Worm (Caenorhabditis elegans): ENCODE measurements around the gene math-48.

math-48 gene

ce11 chrII:1901981-1902380 is 44.3 kb downstream of the math-48 start, which contains the start of gene math-23:
Gene math-23 (plus strand): TSS chrII:1902281.
- no peak for TF ChIP-seq dpff-1 (tag; optimal IDR thresholded peaks at IDR 0.05)

- TF ChIP-seq F49E8.2 (tag; optimal IDR thresholded peaks at IDR 0.05; ENCODE audit: insufficient read depth) (no peak), egl-44 (GFP tag; IDR thresholded peaks at IDR 0.05) (no peak), ztf-3 (GFP tag; optimal IDR thresholded peaks at IDR 0.05) (no peak), rec-8 (tag; optimal IDR thresholded peaks at IDR 0.05) (no peak), ZK185.1 (tag; optimal IDR thresholded peaks at IDR 0.05; ENCODE audit: poor library complexity, severe bottlenecking) (no peak), attf-6 (GFP tag; IDR thresholded peaks at IDR 0.05) (no peak), ceh-27 (GFP tag; optimal IDR thresholded peaks at IDR 0.05) (no peak), ets-4 (GFP tag; optimal IDR thresholded peaks at IDR 0.05) (no peak)
Measured at ce11 chrII:1899934-1900333, 46.4 kb downstream of the math-48 start, which contains the start of gene math-24. Gene math-24 (plus strand): TSS chrII:1900234.

ce11 chrII:1897936-1898335 is 48.4 kb downstream of the math-48 start, which contains the start of gene C46F9.6:
Gene C46F9.6 (plus strand): TSS chrII:1898236.
- TF ChIP-seq fkh-3 (tag; optimal IDR thresholded peaks at IDR 0.05) (no peak), lsl-1 (GFP tag; optimal IDR thresholded peaks at IDR 0.05) (no peak), ztf-18 (tag; optimal IDR thresholded peaks at IDR 0.05) (no peak), Y53G8AR.9 (GFP tag; conservative IDR thresholded peaks at IDR 0.05) (no peak), sptf-2 (GFP tag; optimal IDR thresholded peaks at IDR 0.05) (no peak), ceh-27 (GFP tag; optimal IDR thresholded peaks at IDR 0.05) (no peak), F57A8.1 (GFP tag; optimal IDR thresholded peaks at IDR 0.05) (no peak), lin-54 (GFP tag; optimal IDR thresholded peaks at IDR 0.05) (no peak), F23B12.7 (tag; optimal IDR thresholded peaks at IDR 0.05; ENCODE audit: insufficient read depth) (no peak), dox-1 (GFP tag; IDR thresholded peaks at IDR 0.05) (no peak), attf-6 (GFP tag; IDR thresholded peaks at IDR 0.05) (no peak), F39B2.1 (GFP tag; IDR thresholded peaks at IDR 0.05) (no peak), F49E8.2 (tag; optimal IDR thresholded peaks at IDR 0.05; ENCODE audit: insufficient read depth) (no peak), hmg-20 (GFP tag; IDR thresholded peaks at IDR 0.05) (no peak), hmg-1.2 (GFP tag; IDR thresholded peaks at IDR 0.05) (no peak), nfya-2 (GFP tag; IDR thresholded peaks at IDR 0.05) (no peak), repo-1 (tag; optimal IDR thresholded peaks at IDR 0.05) (no peak), rpc-1 (optimal IDR thresholded peaks at IDR 0.05) (no peak), rpc-1 (tag; optimal IDR thresholded peaks at IDR 0.05) (no peak), K11D2.4 (GFP tag; IDR thresholded peaks at IDR 0.05) (no peak)

- TF ChIP-seq ama-1 (optimal IDR thresholded peaks at IDR 0.05) (no peak), ama-1 (GFP tag; optimal IDR thresholded peaks at IDR 0.05) (no peak), ceh-100 (GFP tag; IDR thresholded peaks at IDR 0.05) (no peak), attf-5 (GFP tag; optimal IDR thresholded peaks at IDR 0.05) (no peak), egl-18 (GFP tag; IDR thresholded peaks at IDR 0.05) (no peak), lsl-1 (GFP tag; optimal IDR thresholded peaks at IDR 0.05) (no peak), rec-8 (tag; optimal IDR thresholded peaks at IDR 0.05) (no peak), ztf-18 (tag; optimal IDR thresholded peaks at IDR 0.05) (no peak), athp-1 (tag; optimal IDR thresholded peaks at IDR 0.05) (no peak), ZK185.1 (tag; optimal IDR thresholded peaks at IDR 0.05; ENCODE audit: poor library complexity, severe bottlenecking) (no peak), ztf-28 (GFP tag; IDR thresholded peaks at IDR 0.05) (no peak), ceh-40 (GFP tag; IDR thresholded peaks at IDR 0.05) (no peak), tlf-1 (GFP tag; optimal IDR thresholded peaks at IDR 0.05) (no peak), F57A8.1 (GFP tag; optimal IDR thresholded peaks at IDR 0.05) (no peak), aptf-2 (GFP tag; conservative IDR thresholded peaks at IDR 0.05) (no peak), him-1 (tag; optimal IDR thresholded peaks at IDR 0.05) (no peak)
Measured at ce11 chrII:1895762-1896161, 50.6 kb downstream of the math-48 start, which contains the start of gene math-25. Gene math-25 (plus strand): TSS chrII:1896062.
